Worm (Caenorhabditis elegans) whole organism, late embryonic: ENCODE measurements around the gene T04C12.11.
A peak's percentile ranks its signal among the peaks of the same experiment; 100 is the strongest.

Experiments used
- C38D4.7 ChIP-seq: fragments of 200-800 bp; sonication (Bioruptor generic); optimal IDR thresholded peaks from 2 replicates; lab custom pipeline; 2018; ENCODE audit warnings: mild to moderate bottlenecking, missing genetic modification characterization, moderate library complexity, missing compliant biosample characterization
- F13H6.1 ChIP-seq: sonication (generic microtip); optimal IDR thresholded peaks from 2 replicates; lab custom pipeline; 2016; ENCODE audit warnings: missing genetic modification characterization, missing compliant biosample characterization
- Y22D7AL.16 ChIP-seq: sonication (generic microtip); optimal IDR thresholded peaks from 2 replicates; lab custom pipeline; 2016; ENCODE audit warnings: missing genetic modification characterization, missing compliant biosample characterization
- ama-1 ChIP-seq: fragments of 150-350 bp; optimal IDR thresholded peaks from 2 replicates; lab custom pipeline; 2014
- ceh-14 ChIP-seq: sonication (generic microtip); optimal IDR thresholded peaks from 2 replicates; lab custom pipeline; 2016; ENCODE audit warnings: missing genotype, missing genetic modification characterization, missing compliant biosample characterization
- ceh-18 ChIP-seq: sonication (generic microtip); optimal IDR thresholded peaks from 2 replicates; lab custom pipeline; 2016; ENCODE audit warnings: missing genetic modification characterization, missing compliant biosample characterization
- ceh-22 ChIP-seq: sonication (generic microtip); optimal IDR thresholded peaks from 2 replicates; lab custom pipeline; 2017; ENCODE audit warnings: missing biosample characterization, missing genetic modification characterization
- ceh-24 ChIP-seq: sonication (generic microtip); optimal IDR thresholded peaks from 2 replicates; lab custom pipeline; 2016; ENCODE audit warnings: mild to moderate bottlenecking, missing genetic modification characterization, missing compliant biosample characterization
- ceh-31 ChIP-seq: sonication (generic microtip); optimal IDR thresholded peaks from 2 replicates; lab custom pipeline; 2016; ENCODE audit warnings: missing genetic modification characterization, missing compliant biosample characterization
- ceh-34 ChIP-seq: sonication (generic microtip); optimal IDR thresholded peaks from 2 replicates; lab custom pipeline; 2016; ENCODE audit warnings: mild to moderate bottlenecking, missing genetic modification characterization, missing compliant biosample characterization
- dmd-4 ChIP-seq: sonication (generic microtip); optimal IDR thresholded peaks from 2 replicates; lab custom pipeline; 2016; ENCODE audit warnings: borderline replicate concordance, missing genetic modification characterization, missing compliant biosample characterization
- dve-1 ChIP-seq: sonication (generic microtip); optimal IDR thresholded peaks from 2 replicates; lab custom pipeline; 2017; ENCODE audit warnings: antibody characterized with exemption, mild to moderate bottlenecking, missing genetic modification characterization, missing compliant biosample characterization
- elt-2 ChIP-seq: sonication (generic microtip); optimal IDR thresholded peaks from 2 replicates; lab custom pipeline; 2016; ENCODE audit warnings: missing genetic modification reagents, missing genetic modification characterization, missing compliant biosample characterization
- elt-4 ChIP-seq: sonication (generic microtip); optimal IDR thresholded peaks from 2 replicates; lab custom pipeline; 2016; ENCODE audit warnings: missing genetic modification characterization, missing compliant biosample characterization
- ets-4 ChIP-seq: sonication (generic microtip); optimal IDR thresholded peaks from 2 replicates; lab custom pipeline; 2016; ENCODE audit warnings: missing genetic modification characterization, missing compliant biosample characterization
- eyg-1 ChIP-seq: sonication (generic microtip); optimal IDR thresholded peaks from 2 replicates; lab custom pipeline; 2016; ENCODE audit warnings: missing genotype, missing genetic modification characterization, missing compliant biosample characterization
- fkh-6 ChIP-seq: sonication (generic microtip); optimal IDR thresholded peaks from 2 replicates; lab custom pipeline; 2016; ENCODE audit warnings: missing genetic modification characterization, missing compliant biosample characterization
- hlh-15 ChIP-seq: sonication (generic microtip); optimal IDR thresholded peaks from 2 replicates; lab custom pipeline; 2016; ENCODE audit warnings: missing genetic modification characterization, missing compliant biosample characterization
- hlh-30 ChIP-seq: sonication (generic microtip); optimal IDR thresholded peaks from 2 replicates; lab custom pipeline; 2017; ENCODE audit warnings: antibody characterized with exemption, missing genetic modification characterization, missing compliant biosample characterization; ENCODE audit not compliant: insufficient read depth
- hlh-6 ChIP-seq: sonication (generic microtip); optimal IDR thresholded peaks from 2 replicates; lab custom pipeline; 2016; ENCODE audit warnings: missing genotype, missing genetic modification characterization, missing compliant biosample characterization
- hlh-8 ChIP-seq: sonication (generic microtip); optimal IDR thresholded peaks from 2 replicates; lab custom pipeline; 2016; ENCODE audit warnings: missing genotype, missing genetic modification characterization, missing compliant biosample characterization
- lin-11 ChIP-seq: fragments of 200-800 bp; sonication (Bioruptor generic); optimal IDR thresholded peaks from 2 replicates; lab custom pipeline; 2018; ENCODE audit warnings: mild to moderate bottlenecking, missing genetic modification characterization, missing compliant biosample characterization
- madf-2 ChIP-seq: sonication (generic microtip); optimal IDR thresholded peaks from 2 replicates; lab custom pipeline; 2017; ENCODE audit warnings: missing genetic modification characterization, missing compliant biosample characterization
- mec-3 ChIP-seq: sonication (generic microtip); optimal IDR thresholded peaks from 2 replicates; lab custom pipeline; 2016; ENCODE audit warnings: borderline replicate concordance, missing genetic modification characterization, missing compliant biosample characterization
- nfya-1 ChIP-seq: sonication (generic microtip); optimal IDR thresholded peaks from 2 replicates; lab custom pipeline; 2017; ENCODE audit warnings: missing genetic modification characterization, mild to moderate bottlenecking, missing compliant biosample characterization, antibody characterized with exemption, moderate library complexity
- nhr-232 ChIP-seq: sonication (generic microtip); optimal IDR thresholded peaks from 2 replicates; lab custom pipeline; 2016; ENCODE audit warnings: missing genetic modification characterization, missing compliant biosample characterization
- pat-9 ChIP-seq: fragments of 200-800 bp; sonication (Bioruptor generic); optimal IDR thresholded peaks from 2 replicates; lab custom pipeline; 2018; ENCODE audit warnings: mild to moderate bottlenecking, missing genetic modification characterization, moderate library complexity, missing compliant biosample characterization
- pax-1 ChIP-seq: fragments of 150-350 bp; optimal IDR thresholded peaks from 2 replicates; lab custom pipeline; 2014; ENCODE audit warnings: missing biosample characterization, missing genetic modification characterization
- pha-4 ChIP-seq: fragments of 150-350 bp; optimal IDR thresholded peaks from 2 replicates; lab custom pipeline; 2018; ENCODE audit warnings: missing biosample characterization, missing genetic modification reagents, missing genetic modification characterization
- ref-2 ChIP-seq: sonication (generic microtip); optimal IDR thresholded peaks from 2 replicates; lab custom pipeline; 2016; ENCODE audit warnings: missing genetic modification characterization, missing compliant biosample characterization
- rnt-1 ChIP-seq: sonication (generic microtip); optimal IDR thresholded peaks from 2 replicates; lab custom pipeline; 2016; ENCODE audit warnings: missing genetic modification characterization, missing compliant biosample characterization
- sdc-2 ChIP-seq: sonication (generic microtip); optimal IDR thresholded peaks from 2 replicates; lab custom pipeline; 2016; ENCODE audit warnings: missing genotype, missing genetic modification characterization, missing compliant biosample characterization
- sox-2 ChIP-seq: fragments of 200-800 bp; sonication (Bioruptor generic); IDR thresholded peaks from 2 replicates; pipeline ENCODE4 v1.3.6; 2022; ENCODE audit warnings: missing genetic modification reagents, missing genetic modification characterization, missing compliant biosample characterization
- sox-4 ChIP-seq: sonication (generic microtip); optimal IDR thresholded peaks from 2 replicates; lab custom pipeline; 2017; ENCODE audit warnings: mild to moderate bottlenecking, missing genetic modification characterization, inconsistent platforms, missing compliant biosample characterization
- syd-9 ChIP-seq: sonication (generic microtip); optimal IDR thresholded peaks from 2 replicates; lab custom pipeline; 2016; ENCODE audit warnings: mild to moderate bottlenecking, missing genetic modification characterization, moderate library complexity, missing compliant biosample characterization
- tbx-2 ChIP-seq: sonication (generic microtip); optimal IDR thresholded peaks from 2 replicates; lab custom pipeline; 2016; ENCODE audit warnings: missing genetic modification characterization, missing compliant biosample characterization
- ttx-3 ChIP-seq: sonication (generic microtip); optimal IDR thresholded peaks from 2 replicates; lab custom pipeline; 2016; ENCODE audit warnings: missing genetic modification reagents, missing genetic modification characterization, missing compliant biosample characterization
- unc-3 ChIP-seq, 2 experiments: fragments of 200-800 bp in 1 of 2; sonication (Bioruptor generic) in 1 of 2; sonication (generic microtip) in 1 of 2; conservative IDR thresholded peaks in 1 of 2; optimal IDR thresholded peaks in 1 of 2; 2 replicates each; pipeline versions ENCODE4 v1.3.6 to Lab custom; 2016 to 2022; ENCODE audit warnings: missing compliant biosample characterization in 2 of 2, missing genetic modification characterization in 2 of 2, missing genetic modification reagents in 1 of 2
- unc-42 ChIP-seq: sonication (generic microtip); optimal IDR thresholded peaks from 2 replicates; lab custom pipeline; 2016; ENCODE audit warnings: missing genotype, missing genetic modification characterization, missing compliant biosample characterization
- unc-55 ChIP-seq: sonication (generic microtip); optimal IDR thresholded peaks from 2 replicates; lab custom pipeline; 2017; ENCODE audit warnings: missing biosample characterization, missing genetic modification reagents, missing genetic modification characterization
- unc-86 ChIP-seq: sonication (generic microtip); optimal IDR thresholded peaks from 2 replicates; lab custom pipeline; 2016; ENCODE audit warnings: missing genetic modification characterization, missing compliant biosample characterization
- zip-5 ChIP-seq: sonication (generic microtip); optimal IDR thresholded peaks from 2 replicates; lab custom pipeline; 2016; ENCODE audit warnings: missing genetic modification characterization, missing compliant biosample characterization

The T04C12.11 gene

DNA sequence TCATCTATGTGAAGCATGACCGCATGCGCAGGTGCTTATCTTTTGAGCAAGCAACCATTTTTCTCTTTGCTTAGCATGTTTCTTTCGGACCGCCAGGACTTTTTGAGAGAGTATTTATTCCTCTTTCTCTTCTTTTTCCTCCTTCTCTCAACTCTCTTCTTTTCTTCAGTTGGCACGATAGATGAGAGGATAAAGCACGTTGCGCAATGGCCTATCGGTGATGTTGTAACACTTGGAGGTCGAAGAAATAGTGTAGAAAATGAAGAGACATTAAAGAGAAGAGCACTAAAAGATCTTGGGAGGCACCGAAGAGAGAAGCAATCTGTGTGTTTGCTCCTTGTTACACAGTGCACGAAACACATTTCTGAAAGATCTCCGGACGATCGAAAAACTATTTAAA lies 23.6 kb upstream of the T04C12.11 start (continued):
- TF ChIP-seq nfya-1 (tag; lab: Kevin White, UChicago), result peak; percentile 74
- TF ChIP-seq unc-86 (tag; lab: Kevin White, UChicago), result no peak
- no peak for TF ChIP-seq pha-4 (tag; lab: Kevin White, UChicago)
- TF ChIP-seq sox-2 (GFP tag; lab: Robert Waterston, UW), result no peak
- TF ChIP-seq syd-9 (tag; lab: Kevin White, UChicago), result no peak
- no peak for TF ChIP-seq unc-42 (tag; lab: Kevin White, UChicago)
- TF ChIP-seq pat-9, result peak; percentile 76
- TF ChIP-seq elt-4 (tag; lab: Kevin White, UChicago), result no peak
- TF ChIP-seq, all 69 proteins: peak for 15

DNA sequence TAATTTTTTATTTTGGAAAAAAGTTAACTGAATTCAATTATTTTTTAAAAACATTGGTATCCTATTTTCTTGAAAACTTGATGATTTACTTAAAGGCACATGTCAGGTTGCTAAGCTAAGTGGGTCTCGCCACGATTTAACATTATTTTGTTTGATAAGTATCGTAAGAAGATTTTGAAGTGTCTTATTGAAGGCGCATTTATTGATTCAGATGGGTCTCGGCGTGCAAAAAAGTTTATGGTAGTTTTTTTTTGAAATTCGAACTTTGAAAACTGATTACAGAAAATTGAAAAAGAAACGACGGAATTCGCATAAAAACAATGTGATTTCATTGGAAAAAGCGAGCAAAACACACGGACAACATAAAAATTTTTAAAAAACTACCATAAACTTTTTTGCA lies 22.9 kb upstream of the T04C12.11 start:
- TF ChIP-seq elt-4 (tag; lab: Kevin White, UChicago) (no peak), hlh-30 (no peak), madf-2 (tag; lab: Kevin White, UChicago) (no peak), C38D4.7 (GFP tag; lab: Kevin White, UChicago) (no peak), pat-9 (no peak), sox-4 (tag; lab: Kevin White, UChicago) (no peak), F13H6.1 (tag; lab: Kevin White, UChicago) (no peak), nhr-232 (tag; lab: Kevin White, UChicago) (no peak), lin-11 (tag; lab: Kevin White, UChicago) (no peak), mec-3 (tag; lab: Kevin White, UChicago) (no peak), ceh-14 (tag; lab: Kevin White, UChicago) (no peak), elt-2 (no peak), Y22D7AL.16 (tag; lab: Kevin White, UChicago) (no peak), unc-3 (GFP tag; conservative IDR thresholded peaks at IDR 0.05; lab: Robert Waterston, UW) (no peak), unc-3 (tag; optimal IDR thresholded peaks at IDR 0.05; lab: Kevin White, UChicago) (no peak)

DNA sequence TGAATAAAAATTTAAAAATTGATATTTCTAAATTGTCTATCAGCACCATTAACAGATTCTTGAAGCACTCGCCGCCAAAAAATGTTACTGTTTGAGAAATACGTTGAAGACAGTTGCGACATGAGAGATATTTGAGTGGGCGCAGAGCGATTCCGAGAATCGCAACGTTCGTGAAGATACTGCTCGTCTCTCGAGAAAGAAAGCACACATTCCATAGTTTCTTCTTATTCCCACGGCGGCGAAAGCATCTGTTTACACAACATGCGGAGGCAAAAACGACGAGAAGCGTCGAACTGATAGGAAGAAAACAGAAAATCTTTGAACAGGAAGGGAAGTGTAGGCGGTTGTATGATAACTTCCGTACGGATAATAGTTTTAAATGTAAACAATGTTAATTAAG lies 22.4 kb upstream of the T04C12.11 start:
- TF ChIP-seq ets-4 (no peak), sox-4 (tag; lab: Kevin White, UChicago) (no peak), nfya-1 (tag; lab: Kevin White, UChicago) (peak; percentile 61), ceh-34 (tag; lab: Kevin White, UChicago) (peak; percentile 54), ceh-31 (tag; lab: Kevin White, UChicago) (peak; percentile 16), hlh-6 (tag; lab: Kevin White, UChicago) (no peak), dmd-4 (tag; lab: Kevin White, UChicago) (peak; percentile 7), rnt-1 (tag; lab: Kevin White, UChicago) (peak; percentile 76), elt-4 (tag; lab: Kevin White, UChicago) (no peak), hlh-8 (tag; lab: Kevin White, UChicago) (peak; percentile 45), sox-2 (GFP tag; lab: Robert Waterston, UW) (no peak), ceh-18 (tag; lab: Kevin White, UChicago) (peak; percentile 94), pat-9 (peak; percentile 5), tbx-2 (peak; percentile 67), eyg-1 (tag; lab: Kevin White, UChicago) (no peak), ama-1 (lab: Kevin White, UChicago) (no peak)

- peak; percentile 55 for TF ChIP-seq ceh-31 (tag; lab: Kevin White, UChicago)
- peak; percentile 13 for TF ChIP-seq syd-9 (tag; lab: Kevin White, UChicago)
- TF ChIP-seq sdc-2 (tag; lab: Kevin White, UChicago), result peak; percentile 14
- TF ChIP-seq ceh-18 (tag; lab: Kevin White, UChicago), result peak; percentile 84
- TF ChIP-seq hlh-8 (tag; lab: Kevin White, UChicago), result no peak
- peak; percentile 5 for TF ChIP-seq tbx-2
- TF ChIP-seq ceh-34 (tag; lab: Kevin White, UChicago), result peak; percentile 69
- TF ChIP-seq ttx-3 (tag; lab: Kevin White, UChicago), result no peak
- TF ChIP-seq dve-1 (tag; lab: Kevin White, UChicago), result no peak
- TF ChIP-seq pax-1 (tag; lab: Kevin White, UChicago), result no peak
- TF ChIP-seq hlh-30, result no peak
- TF ChIP-seq hlh-15 (tag; lab: Kevin White, UChicago), result no peak
- peak; percentile 67 for TF ChIP-seq unc-55
- TF ChIP-seq F13H6.1 (tag; lab: Kevin White, UChicago), result no peak
- TF ChIP-seq lin-11 (tag; lab: Kevin White, UChicago), result no peak
- peak; percentile 88 for TF ChIP-seq nfya-1 (tag; lab: Kevin White, UChicago)
- TF ChIP-seq unc-42 (tag; lab: Kevin White, UChicago), result no peak
- TF ChIP-seq ref-2, result peak; percentile 56
- TF ChIP-seq fkh-6 (tag; lab: Kevin White, UChicago), result peak; percentile 14
- TF ChIP-seq rnt-1 (tag; lab: Kevin White, UChicago), result peak; percentile 47
- no peak for TF ChIP-seq unc-3 (GFP tag; conservative IDR thresholded peaks at IDR 0.05; lab: Robert Waterston, UW)
- no peak for TF ChIP-seq unc-3 (tag; optimal IDR thresholded peaks at IDR 0.05; lab: Kevin White, UChicago)
- no peak for TF ChIP-seq zip-5 (tag; lab: Kevin White, UChicago)
- TF ChIP-seq ceh-24 (tag; lab: Kevin White, UChicago), result no peak
- TF ChIP-seq sox-4 (tag; lab: Kevin White, UChicago), result no peak
- TF ChIP-seq nhr-232 (tag; lab: Kevin White, UChicago), result no peak
- no peak for TF ChIP-seq ceh-22 (tag; lab: Kevin White, UChicago)
Measured at ce11 chrV:11080345-11081102, 20.4 kb upstream of the T04C12.11 start, which contains the start of gene act-1. act-1 (plus strand) TSS chrV:11081052.
